Fruit fly (Drosophila melanogaster): ENCODE data around the gene Rab18.

- TF ChIP-seq Mnt (GFP tag; optimal IDR thresholded peaks at IDR 0.05): no peak
- no peak for TF ChIP-seq Clk (GFP tag; optimal IDR thresholded peaks at IDR 0.05)
- TF ChIP-seq CG14711 (tag; optimal IDR thresholded peaks at IDR 0.05): no peak
Measured at dm6 chrX:5637543-5637942, 34.1 kb downstream of the Rab18 start.

All from whole organism, adult.